Fruit fly (Drosophila melanogaster): Measurements from ENCODE around the gene RpL36A.

Gene RpL36A

dm6 chr2L:8082692-8083412, 40.1 kb upstream of the RpL36A start, which contains the start of gene Mcr (continued):
- peak; percentile 28 for TF ChIP-seq CG13775 (GFP tag; optimal IDR thresholded peaks at IDR 0.05)
- peak in 1 of 2 experiments; percentile 42 for TF ChIP-seq Pdp1 (GFP tag; optimal IDR thresholded peaks at IDR 0.05)
- peak; percentile 57 for TF ChIP-seq unc-4 (GFP tag; IDR thresholded peaks at IDR 0.05; ENCODE audit: partially characterized antibody)
- no peak for TF ChIP-seq run (tag; optimal IDR thresholded peaks at IDR 0.05)
- TF ChIP-seq Mad (GFP tag; optimal IDR thresholded peaks at IDR 0.05), result no peak
- peak; percentile 33; the same call in 1 of the 2 replicates for TF ChIP-seq E2f2 (GFP tag; IDR thresholded peaks at IDR 0.05)
- no peak for TF ChIP-seq dmrt11E (tag; optimal IDR thresholded peaks at IDR 0.05)
- TF ChIP-seq CG6813 (GFP tag; optimal IDR thresholded peaks at IDR 0.05), result no peak
- no peak for TF ChIP-seq BtbVII (GFP tag; optimal IDR thresholded peaks at IDR 0.05)
- TF ChIP-seq CG8281 (tag; optimal IDR thresholded peaks at IDR 0.05), result no peak
- TF ChIP-seq lilli (GFP tag; optimal IDR thresholded peaks at IDR 0.05), result peak; percentile 51
- TF ChIP-seq zen2 (GFP tag; IDR thresholded peaks at IDR 0.05; ENCODE audit: partially characterized antibody), result no peak
- TF ChIP-seq CG13287 (GFP tag; IDR thresholded peaks at IDR 0.05; ENCODE audit: partially characterized antibody), result peak; percentile 65; the same call in 1 of the 2 replicates
- no peak for TF ChIP-seq CG8359 (GFP tag; optimal IDR thresholded peaks at IDR 0.05; ENCODE audit: borderline replicate concordance)
- peak in 1 of 2 experiments; percentile 21 for TF ChIP-seq crp (GFP tag; optimal IDR thresholded peaks at IDR 0.05)
- no peak for TF ChIP-seq GATAe (GFP tag; conservative IDR thresholded peaks at IDR 0.05)
- no peak for TF ChIP-seq h (optimal IDR thresholded peaks at IDR 0.05)
- peak; percentile 75 for TF ChIP-seq CG14710 (tag; optimal IDR thresholded peaks at IDR 0.05)
- no peak for TF ChIP-seq ato (GFP tag; IDR thresholded peaks at IDR 0.05; ENCODE audit: partially characterized antibody)
- TF ChIP-seq Dfd (GFP tag; optimal IDR thresholded peaks at IDR 0.05), result no peak
- TF ChIP-seq Kr (GFP tag; optimal IDR thresholded peaks at IDR 0.05), result no peak
- TF ChIP-seq CG1233 (GFP tag; optimal IDR thresholded peaks at IDR 0.05), result no peak
- no peak for TF ChIP-seq crc (GFP tag; optimal IDR thresholded peaks at IDR 0.05)
- TF ChIP-seq CG12155 (GFP tag; optimal IDR thresholded peaks at IDR 0.05), result no peak
- TF ChIP-seq tio (GFP tag; optimal IDR thresholded peaks at IDR 0.05), result no peak
- TF ChIP-seq PHDP (tag; optimal IDR thresholded peaks at IDR 0.05), result no peak
- no peak for TF ChIP-seq Vsx1 (GFP tag; optimal IDR thresholded peaks at IDR 0.05)
- TF ChIP-seq CG17802 (tag; optimal IDR thresholded peaks at IDR 0.05), result no peak
- peak; percentile 7 for TF ChIP-seq grau (tag; optimal IDR thresholded peaks at IDR 0.05)
- no peak for TF ChIP-seq CG7839 (tag; optimal IDR thresholded peaks at IDR 0.05)
- peak; percentile 64 for TF ChIP-seq Rfx (GFP tag; IDR thresholded peaks at IDR 0.05)
- no peak for TF ChIP-seq Poxn (GFP tag; IDR thresholded peaks at IDR 0.05)
- no peak for TF ChIP-seq CG10959 (GFP tag; IDR thresholded peaks at IDR 0.05)
- no peak for TF ChIP-seq Atf6 (GFP tag; IDR thresholded peaks at IDR 0.05)
- peak; percentile 56; the same call in 3 of the 4 replicates for TF ChIP-seq Dll (GFP tag; IDR thresholded peaks at IDR 0.05; ENCODE audit: partially characterized antibody)
- TF ChIP-seq repo (GFP tag; optimal IDR thresholded peaks at IDR 0.05), result no peak
- 0 out of 2 replicates have a peak, but pooled peaks have one; percentile 26 for TF ChIP-seq Ptx1 (GFP tag; IDR thresholded peaks at IDR 0.05)
- no peak for TF ChIP-seq slbo (GFP tag; IDR thresholded peaks at IDR 0.05)
- peak; percentile 53; the same call in 1 of the 2 replicates for TF ChIP-seq CG10321 (GFP tag; IDR thresholded peaks at IDR 0.05)
- TF ChIP-seq H2.0 (GFP tag; IDR thresholded peaks at IDR 0.05), result 0 out of 2 replicates have a peak, but pooled peaks have one; percentile 2
- no peak for TF ChIP-seq shn (GFP tag; optimal IDR thresholded peaks at IDR 0.05)
- peak; percentile 48 for TF ChIP-seq trem (tag; optimal IDR thresholded peaks at IDR 0.05)
- peak; percentile 67 for TF ChIP-seq CG16813 (GFP tag; IDR thresholded peaks at IDR 0.05; ENCODE audit: partially characterized antibody)
- no peak for TF ChIP-seq hkb (optimal IDR thresholded peaks at IDR 0.05)
- no peak for TF ChIP-seq hkb (GFP tag; IDR thresholded peaks at IDR 0.05)
- no peak for TF ChIP-seq ci (GFP tag; IDR thresholded peaks at IDR 0.05)
- peak; percentile 87 for TF ChIP-seq BEAF-32 (GFP tag; optimal IDR thresholded peaks at IDR 0.05)
- no peak for TF ChIP-seq wor (GFP tag; IDR thresholded peaks at IDR 0.05)
- TF ChIP-seq HLH4C (GFP tag; IDR thresholded peaks at IDR 0.05; ENCODE audit: partially characterized antibody), result peak; percentile 42; the same call in 1 of the 3 replicates
